Worm (Caenorhabditis elegans): Measurements from ENCODE around the gene itr-1.

DNA sequence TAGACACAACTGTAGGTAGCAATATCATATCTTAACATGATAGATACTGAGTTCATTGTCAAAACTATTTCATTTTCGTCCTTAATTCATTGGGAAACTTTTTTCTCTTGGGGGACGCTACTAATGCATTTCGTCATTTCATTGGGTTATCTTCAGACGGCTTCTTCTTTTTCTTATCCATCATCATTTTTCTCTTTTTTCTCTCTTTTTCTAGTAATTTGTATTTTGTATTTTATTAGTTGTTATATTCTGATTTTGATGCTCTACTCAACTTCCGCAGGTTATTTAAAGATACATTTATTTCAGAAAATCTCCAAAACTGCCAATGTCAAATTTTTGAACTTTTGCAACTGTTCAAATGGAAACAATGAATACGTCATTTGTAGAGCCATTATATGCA is 68.6 kb downstream of the itr-1 start, which contains the start of gene npr-35:
- TF ChIP-seq B0019.2 (GFP tag; conservative IDR thresholded peaks at IDR 0.05) = no peak
- TF ChIP-seq unc-62 (GFP tag; optimal IDR thresholded peaks at IDR 0.05) = no peak
- TF ChIP-seq ztf-26 (tag; optimal IDR thresholded peaks at IDR 0.05) = no peak
